Worm (Caenorhabditis elegans) whole organism, L3 larva: ENCODE measurements around the gene srh-46.

Source experiments
- aly-2 ChIP-seq: fragments of 150-350 bp; optimal IDR thresholded peaks from 2 replicates; lab custom pipeline; 2014; ENCODE audit warnings: missing biosample characterization, missing genetic modification characterization
- ama-1 ChIP-seq: fragments of 150-350 bp; optimal IDR thresholded peaks from 2 replicates; lab custom pipeline; 2018
- ceh-82 ChIP-seq: fragments of 150-350 bp; optimal IDR thresholded peaks from 2 replicates; lab custom pipeline; 2014; ENCODE audit warnings: missing biosample characterization, missing genetic modification characterization
- elt-3 ChIP-seq, 3 experiments: fragments of 150-350 bp in 1 of 3; sonication (generic microtip) in 2 of 3; optimal IDR thresholded peaks; 2 replicates in 2 of 3; 4 replicates in 1 of 3; lab custom pipeline; 2014 to 2017; ENCODE audit warnings: missing biosample characterization in 3 of 3, missing genetic modification characterization in 3 of 3
- fkh-10 ChIP-seq: sonication (generic microtip); optimal IDR thresholded peaks from 2 replicates; lab custom pipeline; 2017; ENCODE audit warnings: missing biosample characterization, missing genetic modification reagents, missing genetic modification characterization
- mdl-1 ChIP-seq: fragments of 150-350 bp; optimal IDR thresholded peaks from 2 replicates; lab custom pipeline; 2014; ENCODE audit warnings: missing biosample characterization, missing genetic modification characterization
- nhr-11 ChIP-seq: fragments of 150-350 bp; optimal IDR thresholded peaks from 2 replicates; lab custom pipeline; 2014; ENCODE audit warnings: missing biosample characterization, missing genetic modification characterization
- nhr-25 ChIP-seq: sonication (generic microtip); optimal IDR thresholded peaks from 2 replicates; lab custom pipeline; 2017; ENCODE audit warnings: missing biosample characterization, missing genetic modification characterization
- nhr-28 ChIP-seq: fragments of 150-350 bp; optimal IDR thresholded peaks from 2 replicates; lab custom pipeline; 2014; ENCODE audit warnings: missing biosample characterization, missing genetic modification characterization
- skn-1 ChIP-seq: fragments of 150-350 bp; optimal IDR thresholded peaks from 2 replicates; lab custom pipeline; 2014; ENCODE audit warnings: missing biosample characterization, missing genetic modification characterization
- unc-39 ChIP-seq: sonication (generic microtip); optimal IDR thresholded peaks from 4 replicates; lab custom pipeline; 2017; ENCODE audit warnings: missing biosample characterization, missing genetic modification characterization
- unc-62 ChIP-seq: fragments of 150-350 bp; sonication (generic microtip); optimal IDR thresholded peaks from 4 replicates; lab custom pipeline; 2014; ENCODE audit warnings: missing biosample characterization, missing genetic modification reagents, missing genetic modification characterization
- ztf-11 ChIP-seq: fragments of 150-350 bp; optimal IDR thresholded peaks from 2 replicates; lab custom pipeline; 2014; ENCODE audit warnings: missing biosample characterization, missing genetic modification characterization

ce11 chrV:11272848-11273247 is 29.8 kb downstream of the srh-46 start, which contains the start of gene clec-223:
- TF ChIP-seq aly-2 (tag; lab: Kevin White, UChicago) (no peak), ama-1 (lab: Kevin White, UChicago) (no peak), unc-39 (tag; lab: Kevin White, UChicago) (no peak), ceh-82 (tag; lab: Kevin White, UChicago) (no peak), ztf-11 (tag; lab: Kevin White, UChicago) (no peak), unc-62 (GFP tag; lab: Kevin White, UChicago) (no peak), nhr-28 (tag; lab: Kevin White, UChicago) (no peak), skn-1 (tag; lab: Kevin White, UChicago) (no peak), elt-3 (tag; optimal IDR thresholded peaks at IDR 0.05; lab: Kevin White, UChicago) (no peak), mdl-1 (tag; lab: Kevin White, UChicago) (no peak), nhr-11 (no peak), nhr-25 (tag; lab: Kevin White, UChicago) (no peak), fkh-10 (GFP tag; lab: Kevin White, UChicago) (no peak)
